Fruit fly (Drosophila melanogaster): ENCODE data around the gene JMJD6.

The JMJD6 gene

dm6 chr3R:22400246-22400645 is 38.1 kb upstream of the JMJD6 start (continued):
- TF ChIP-seq luna (GFP tag; optimal IDR thresholded peaks at IDR 0.05) (no peak), Dfd (GFP tag; optimal IDR thresholded peaks at IDR 0.05) (no peak), CG7928 (GFP tag; optimal IDR thresholded peaks at IDR 0.05) (no peak), CG18011 (GFP tag; optimal IDR thresholded peaks at IDR 0.05) (no peak), Med (GFP tag) (peak; percentile 52), CG11085 (GFP tag; IDR thresholded peaks at IDR 0.05) (no peak), inv (GFP tag; IDR thresholded peaks at IDR 0.05; ENCODE audit: partially characterized antibody) (no peak), mam (GFP tag; optimal IDR thresholded peaks at IDR 0.05) (no peak), Adf1 (GFP tag; IDR thresholded peaks at IDR 0.05) (no peak), Oaz (GFP tag; IDR thresholded peaks at IDR 0.05) (no peak), Xbp1 (GFP tag; optimal IDR thresholded peaks at IDR 0.05) (peak; percentile 11), so (GFP tag; IDR thresholded peaks at IDR 0.05) (no peak), tup (GFP tag; optimal IDR thresholded peaks at IDR 0.05) (no peak), seq (GFP tag; IDR thresholded peaks at IDR 0.05) (no peak), gce (GFP tag; IDR thresholded peaks at IDR 0.05) (0 out of 3 replicates have a peak, but pooled peaks have one; percentile 29), Sox100B (GFP tag; optimal IDR thresholded peaks at IDR 0.05) (no peak), Poxn (GFP tag; IDR thresholded peaks at IDR 0.05) (no peak), CG10274 (GFP tag; optimal IDR thresholded peaks at IDR 0.05) (no peak), Neu2 (GFP tag; optimal IDR thresholded peaks at IDR 0.05; ENCODE audit: borderline replicate concordance) (no peak), CG17328 (GFP tag; IDR thresholded peaks at IDR 0.05) (peak; percentile 42; the same call in 1 of the 2 replicates), Drgx (GFP tag; IDR thresholded peaks at IDR 0.05) (peak; percentile 68), CG3838 (GFP tag; optimal IDR thresholded peaks at IDR 0.05) (no peak), Mrtf (GFP tag; IDR thresholded peaks at IDR 0.05) (peak; percentile 62; the same call in 2 of the 3 replicates), CG10462 (GFP tag; optimal IDR thresholded peaks at IDR 0.05) (no peak), CG1602 (GFP tag; optimal IDR thresholded peaks at IDR 0.05) (peak; percentile 8), sisA (GFP tag; IDR thresholded peaks at IDR 0.05) (no peak), CoRest (tag; optimal IDR thresholded peaks at IDR 0.05) (peak; percentile 18), CG8089 (GFP tag; optimal IDR thresholded peaks at IDR 0.05) (no peak), dati (GFP tag; IDR thresholded peaks at IDR 0.05) (no peak), Ets65A (GFP tag) (peak; percentile 16), D (optimal IDR thresholded peaks at IDR 0.05) (no peak), D (GFP tag; optimal IDR thresholded peaks at IDR 0.05) (peak; percentile 17), CG32532 (GFP tag; IDR thresholded peaks at IDR 0.05) (peak; percentile 75), ftz-f1 (GFP tag; optimal IDR thresholded peaks at IDR 0.05) (no peak), CG2875 (GFP tag; optimal IDR thresholded peaks at IDR 0.05) (no peak), vvl (GFP tag; IDR thresholded peaks at IDR 0.05) (peak; percentile 67; the same call in 1 of the 2 replicates), CG2116 (GFP tag; optimal IDR thresholded peaks at IDR 0.05) (no peak), CG6175 (GFP tag; IDR thresholded peaks at IDR 0.05) (no peak), Lpt (GFP tag; optimal IDR thresholded peaks at IDR 0.05) (no peak), zfh2 (GFP tag; optimal IDR thresholded peaks at IDR 0.05) (no peak), CG10267 (tag; optimal IDR thresholded peaks at IDR 0.05) (peak; percentile 29), bsh (GFP tag; optimal IDR thresholded peaks at IDR 0.05) (peak; percentile 14 to 58), ssp (GFP tag; IDR thresholded peaks at IDR 0.05) (no peak), trem (tag; optimal IDR thresholded peaks at IDR 0.05) (peak; percentile 15), Kr (GFP tag; optimal IDR thresholded peaks at IDR 0.05) (no peak), CG8290 (GFP tag; optimal IDR thresholded peaks at IDR 0.05) (no peak), CG8290 (tag; optimal IDR thresholded peaks at IDR 0.05) (no peak), CG2889 (GFP tag; IDR thresholded peaks at IDR 0.05) (0 out of 3 replicates have a peak, but pooled peaks have one; percentile 8), CG6813 (GFP tag; optimal IDR thresholded peaks at IDR 0.05) (no peak), fd96Cb (tag; optimal IDR thresholded peaks at IDR 0.05) (peak; percentile 18), GATAe (GFP tag; conservative IDR thresholded peaks at IDR 0.05) (no peak), Optix (GFP tag; IDR thresholded peaks at IDR 0.05) (no peak), ham (GFP tag; IDR thresholded peaks at IDR 0.05) (no peak)

Data from whole organism, embryonic.